In genomic region chrV:20338020-20338419, ce11 we compare ENCODE assay signal across 3 worm cellular contexts.
A peak's percentile ranks its signal among the peaks of the same experiment; 100 is the strongest.
TF ChIP-seq lines count a peak whose summit lies in the region.

No protein-coding gene starts in this region.

TF ChIP-seq in whole organism, L4 larva, 104 proteins besides CTCF, POLR2A, EP300 and RAD21:
- TF ChIP-seq nhr-48 (tag; optimal IDR thresholded peaks at IDR 0.05; lab: Kevin White, UChicago) (no peak), ama-1 (optimal IDR thresholded peaks at IDR 0.05; lab: Kevin White, UChicago) (no peak), dpl-1 (GFP tag; optimal IDR thresholded peaks at IDR 0.05; lab: Kevin White, UChicago) (no peak), aha-1 (tag; lab: Kevin White, UChicago) (peak; percentile 77), lin-38 (GFP tag; IDR thresholded peaks at IDR 0.05; lab: Robert Waterston, UW) (no peak), fos-1 (tag; optimal IDR thresholded peaks at IDR 0.05; lab: Kevin White, UChicago) (no peak), T26A8.4 (GFP tag; IDR thresholded peaks at IDR 0.05; lab: Robert Waterston, UW) (no peak)

TF ChIP-seq in whole organism, late embryonic, 69 proteins besides CTCF, POLR2A, EP300 and RAD21:
- peak; percentile 38 for TF ChIP-seq unc-42 (tag; optimal IDR thresholded peaks at IDR 0.05; lab: Kevin White, UChicago)
- no peak for TF ChIP-seq C38D4.7 (GFP tag; optimal IDR thresholded peaks at IDR 0.05; lab: Kevin White, UChicago)
- TF ChIP-seq dve-1 (tag; optimal IDR thresholded peaks at IDR 0.05; lab: Kevin White, UChicago): no peak
- no peak for TF ChIP-seq fkh-10 (GFP tag; optimal IDR thresholded peaks at IDR 0.05; lab: Kevin White, UChicago)
- TF ChIP-seq fax-1 (tag; optimal IDR thresholded peaks at IDR 0.05; lab: Kevin White, UChicago): no peak
- no peak for TF ChIP-seq nhr-232 (tag; optimal IDR thresholded peaks at IDR 0.05; lab: Kevin White, UChicago)
- TF ChIP-seq ceh-48 (tag; optimal IDR thresholded peaks at IDR 0.05; lab: Kevin White, UChicago): no peak
TF ChIP-seq in whole organism, late embryonic: peak in this region for 1.

TF ChIP-seq in whole organism, mixed stage, embryonic, 35 proteins besides CTCF, POLR2A, EP300 and RAD21:
- no peak for TF ChIP-seq lsy-2 (tag; optimal IDR thresholded peaks at IDR 0.05; lab: Kevin White, UChicago)
- no peak for TF ChIP-seq unc-39 (tag; optimal IDR thresholded peaks at IDR 0.05; lab: Kevin White, UChicago)
- TF ChIP-seq ces-1 (GFP tag; optimal IDR thresholded peaks at IDR 0.05; lab: Kevin White, UChicago): peak; percentile 76
- TF ChIP-seq elt-3 (tag; optimal IDR thresholded peaks at IDR 0.05; lab: Kevin White, UChicago): no peak
